Comparison of ENCODE assay signal across 3 fruit fly cellular contexts in the genomic region with DNA sequence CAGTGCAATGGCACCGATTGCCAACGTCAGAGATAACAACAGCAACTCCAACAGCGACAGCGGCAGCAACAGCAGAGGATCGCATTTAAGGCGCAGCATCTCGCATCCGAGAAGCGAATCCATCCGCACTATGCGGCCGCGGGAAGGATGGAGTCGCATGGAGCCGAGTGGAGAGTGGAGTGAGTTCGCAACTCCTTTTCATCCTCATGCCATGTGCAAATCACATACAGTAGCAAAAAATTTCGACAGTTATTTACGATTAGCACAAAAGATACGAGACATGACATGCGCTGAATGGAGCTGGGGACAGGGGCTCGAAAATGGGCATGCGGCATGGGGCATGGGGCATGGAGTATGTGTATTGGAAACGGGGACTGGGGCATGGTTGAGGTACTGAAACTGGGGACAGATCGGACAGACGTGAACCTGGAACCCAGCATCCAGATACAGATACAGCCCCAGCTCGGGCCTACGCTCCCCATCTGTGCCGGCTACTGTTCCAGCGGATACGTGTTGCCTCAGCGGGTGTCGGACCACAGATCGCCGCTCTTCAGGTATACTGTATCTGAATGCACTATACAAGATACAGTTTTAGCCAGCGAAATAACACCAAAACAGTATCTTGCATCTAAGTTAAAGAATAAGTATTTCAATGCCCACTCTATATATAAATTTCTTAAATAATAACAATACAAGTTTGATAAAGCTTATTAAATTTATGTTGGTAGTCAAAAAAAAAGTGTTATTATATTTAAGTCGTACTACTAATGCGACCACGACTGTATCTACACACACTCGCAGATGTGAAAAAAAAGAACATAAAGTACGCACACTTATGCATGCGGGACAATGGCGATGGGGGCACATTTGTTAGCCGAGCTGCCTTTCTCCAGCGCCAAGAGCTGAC.
TF ChIP-seq lines count a peak whose summit lies in the region.

No protein-coding gene starts in this region.

TF ChIP-seq in whole organism, embryonic, 481 proteins besides CTCF, POLR2A, EP300 and RAD21 (continued from another document and continues in another):
- peak; percentile 4; the same call in 1 of the 2 replicates for TF ChIP-seq slbo (GFP tag; IDR thresholded peaks at IDR 0.05; lab: Robert Waterston, UW)
- peak; percentile 22 for TF ChIP-seq CG18476 (GFP tag; optimal IDR thresholded peaks at IDR 0.05; lab: Kevin White, UChicago)
- TF ChIP-seq nau (GFP tag; optimal IDR thresholded peaks at IDR 0.05; lab: Kevin White, UChicago), result peak; percentile 55
- TF ChIP-seq CG16813 (GFP tag; IDR thresholded peaks at IDR 0.05; lab: Robert Waterston, UW; ENCODE audit: partially characterized antibody), result no peak
- peak; percentile 11 for TF ChIP-seq unpg (GFP tag; optimal IDR thresholded peaks at IDR 0.05; lab: Kevin White, UChicago)
- TF ChIP-seq ranshi (GFP tag; IDR thresholded peaks at IDR 0.05; lab: Robert Waterston, UW), result 0 out of 2 replicates have a peak, but pooled peaks have one; percentile 21
- no peak for TF ChIP-seq CG17912 (GFP tag; optimal IDR thresholded peaks at IDR 0.05; lab: Kevin White, UChicago)
- TF ChIP-seq CG6689 (GFP tag; IDR thresholded peaks at IDR 0.05; lab: Robert Waterston, UW), result peak; percentile 47; the same call in 1 of the 2 replicates
- TF ChIP-seq psq (GFP tag; optimal IDR thresholded peaks at IDR 0.05; lab: Kevin White, UChicago), result no peak
- TF ChIP-seq chn (GFP tag; optimal IDR thresholded peaks at IDR 0.05; lab: Kevin White, UChicago), result no peak
- peak; percentile 36; the same call in 1 of the 2 replicates for TF ChIP-seq Xrp1 (GFP tag; IDR thresholded peaks at IDR 0.05; lab: Robert Waterston, UW)
- no peak for TF ChIP-seq pfk (GFP tag; optimal IDR thresholded peaks at IDR 0.05; lab: Kevin White, UChicago)
- TF ChIP-seq HLH3B (GFP tag; IDR thresholded peaks at IDR 0.05; lab: Robert Waterston, UW), result 0 out of 2 replicates have a peak, but pooled peaks have one; percentile 5
- TF ChIP-seq CG9727 (GFP tag; optimal IDR thresholded peaks at IDR 0.05; lab: Kevin White, UChicago), result peak; percentile 23
- TF ChIP-seq phol (tag; optimal IDR thresholded peaks at IDR 0.05; lab: Kevin White, UChicago), result peak; percentile 78
- peak; percentile 60 for TF ChIP-seq CG4424 (GFP tag; optimal IDR thresholded peaks at IDR 0.05; lab: Kevin White, UChicago)
- TF ChIP-seq chm (GFP tag; IDR thresholded peaks at IDR 0.05; lab: Robert Waterston, UW), result 0 out of 2 replicates have a peak, but pooled peaks have one; percentile 27
- peak; percentile 30; the same call in 1 of the 2 replicates for TF ChIP-seq ssp (GFP tag; IDR thresholded peaks at IDR 0.05; lab: Robert Waterston, UW)
- TF ChIP-seq lola (GFP tag; optimal IDR thresholded peaks at IDR 0.05; lab: Kevin White, UChicago), result peak in 1 of 3 experiments; percentile 21
- TF ChIP-seq Taf1 (GFP tag; IDR thresholded peaks at IDR 0.05; lab: Robert Waterston, UW), result no peak
- TF ChIP-seq gsb (GFP tag; IDR thresholded peaks at IDR 0.05; lab: Robert Waterston, UW), result no peak
- peak; percentile 20 for TF ChIP-seq CG12391 (tag; optimal IDR thresholded peaks at IDR 0.05; lab: Kevin White, UChicago)
- peak; percentile 40 for TF ChIP-seq nerfin-1 (tag; optimal IDR thresholded peaks at IDR 0.05; lab: Kevin White, UChicago)
- TF ChIP-seq CG15011 (GFP tag; optimal IDR thresholded peaks at IDR 0.05; lab: Kevin White, UChicago), result peak; percentile 6
- TF ChIP-seq stwl (tag; optimal IDR thresholded peaks at IDR 0.05; lab: Kevin White, UChicago), result peak; percentile 11
- TF ChIP-seq CG6813 (GFP tag; optimal IDR thresholded peaks at IDR 0.05; lab: Kevin White, UChicago), result peak; percentile 55
- no peak for TF ChIP-seq abd-A (tag; optimal IDR thresholded peaks at IDR 0.05; lab: Kevin White, UChicago)
- TF ChIP-seq CG11456 (GFP tag; IDR thresholded peaks at IDR 0.05; lab: Robert Waterston, UW), result 0 out of 3 replicates have a peak, but pooled peaks have one; percentile 39
- TF ChIP-seq croc (GFP tag; conservative IDR thresholded peaks at IDR 0.05; lab: Robert Waterston, UW), result peak; percentile 23; the same call in 1 of the 3 replicates
- TF ChIP-seq Fer1 (GFP tag; optimal IDR thresholded peaks at IDR 0.05; lab: Kevin White, UChicago), result peak; percentile 12
- 0 out of 3 replicates have a peak, but pooled peaks have one; percentile 7 for TF ChIP-seq otp (GFP tag; IDR thresholded peaks at IDR 0.05; lab: Robert Waterston, UW)
- no peak for TF ChIP-seq unc-4 (GFP tag; IDR thresholded peaks at IDR 0.05; lab: Robert Waterston, UW; ENCODE audit: partially characterized antibody)
- no peak for TF ChIP-seq CG34422 (GFP tag; IDR thresholded peaks at IDR 0.05; lab: Robert Waterston, UW)
- TF ChIP-seq Ada2b (GFP tag; IDR thresholded peaks at IDR 0.05; lab: Robert Waterston, UW), result 0 out of 2 replicates have a peak, but pooled peaks have one; percentile 13
- TF ChIP-seq pb (GFP tag; optimal IDR thresholded peaks at IDR 0.05; lab: Kevin White, UChicago), result peak; percentile 58
- 0 out of 3 replicates have a peak, but pooled peaks have one; percentile 30 for TF ChIP-seq so (GFP tag; IDR thresholded peaks at IDR 0.05; lab: Robert Waterston, UW)

TF ChIP-seq in whole organism, prepupa, 60 proteins besides CTCF, POLR2A, EP300 and RAD21 (continued from another document):
- TF ChIP-seq net (GFP tag; optimal IDR thresholded peaks at IDR 0.05; lab: Kevin White, UChicago) (peak; percentile 71), CG1621 (tag; optimal IDR thresholded peaks at IDR 0.05; lab: Kevin White, UChicago) (peak; percentile 64), CG34406 (GFP tag; optimal IDR thresholded peaks at IDR 0.05; lab: Kevin White, UChicago) (peak; percentile 70), ss (GFP tag; optimal IDR thresholded peaks at IDR 0.05; lab: Kevin White, UChicago) (peak; percentile 77 to 85), salr (GFP tag; optimal IDR thresholded peaks at IDR 0.05; lab: Kevin White, UChicago) (peak; percentile 43 to 78), CG3919 (GFP tag; optimal IDR thresholded peaks at IDR 0.05; lab: Kevin White, UChicago) (peak; percentile 90), Lpt (GFP tag; optimal IDR thresholded peaks at IDR 0.05; lab: Kevin White, UChicago) (peak; percentile 70), Ets96B (tag; optimal IDR thresholded peaks at IDR 0.05; lab: Kevin White, UChicago) (peak; percentile 91), Sox15 (GFP tag; optimal IDR thresholded peaks at IDR 0.05; lab: Kevin White, UChicago) (peak; percentile 35), Eip93F (GFP tag; optimal IDR thresholded peaks at IDR 0.05; lab: Kevin White, UChicago) (peak; percentile 37), Hr39 (GFP tag; optimal IDR thresholded peaks at IDR 0.05; lab: Kevin White, UChicago) (peak; percentile 16), topi (GFP tag; optimal IDR thresholded peaks at IDR 0.05; lab: Kevin White, UChicago) (peak; percentile 72), dac (GFP tag; optimal IDR thresholded peaks at IDR 0.05; lab: Kevin White, UChicago) (peak; percentile 15), Sox102F (GFP tag; optimal IDR thresholded peaks at IDR 0.05; lab: Kevin White, UChicago) (peak; percentile 47), Hr4 (GFP tag; optimal IDR thresholded peaks at IDR 0.05; lab: Kevin White, UChicago) (peak; percentile 63), CG11762 (GFP tag; optimal IDR thresholded peaks at IDR 0.05; lab: Kevin White, UChicago; ENCODE audit: insufficient read depth) (peak; percentile 73), CG3032 (tag; optimal IDR thresholded peaks at IDR 0.05; lab: Kevin White, UChicago) (peak; percentile 91), CG6163 (GFP tag; IDR thresholded peaks at IDR 0.05; lab: Robert Waterston, UW) (peak; percentile 89), vri (GFP tag; optimal IDR thresholded peaks at IDR 0.05; lab: Kevin White, UChicago) (peak; percentile 38), Eip78C (GFP tag; lab: Kevin White, UChicago) (peak; percentile 94), Gug (GFP tag; IDR thresholded peaks at IDR 0.05; lab: Robert Waterston, UW) (peak; percentile 55), lz (GFP tag; optimal IDR thresholded peaks at IDR 0.05; lab: Kevin White, UChicago) (peak; percentile 57), CG6792 (GFP tag; optimal IDR thresholded peaks at IDR 0.05; lab: Kevin White, UChicago) (peak; percentile 78), esn (GFP tag; optimal IDR thresholded peaks at IDR 0.05; lab: Kevin White, UChicago) (peak; percentile 80), dsx (GFP tag; optimal IDR thresholded peaks at IDR 0.05; lab: Kevin White, UChicago; ENCODE audit: poor library complexity, severe bottlenecking) (peak; percentile 74), CG8119 (GFP tag; IDR thresholded peaks at IDR 0.05; lab: Robert Waterston, UW) (peak; percentile 84), cyc (GFP tag; optimal IDR thresholded peaks at IDR 0.05; lab: Kevin White, UChicago) (peak; percentile 67), Ets21C (GFP tag; optimal IDR thresholded peaks at IDR 0.05; lab: Kevin White, UChicago) (peak; percentile 29), CG16779 (tag; optimal IDR thresholded peaks at IDR 0.05; lab: Kevin White, UChicago) (peak; percentile 55), pdm3 (GFP tag; optimal IDR thresholded peaks at IDR 0.05; lab: Kevin White, UChicago) (peak; percentile 76), Hr38 (GFP tag; optimal IDR thresholded peaks at IDR 0.05; lab: Kevin White, UChicago) (no peak), CG8319 (GFP tag; optimal IDR thresholded peaks at IDR 0.05; lab: Kevin White, UChicago) (peak; percentile 61), OdsH (GFP tag; optimal IDR thresholded peaks at IDR 0.05; lab: Kevin White, UChicago) (peak; percentile 70), fkh (GFP tag; optimal IDR thresholded peaks at IDR 0.05; lab: Kevin White, UChicago) (no peak), Eip75B (GFP tag; optimal IDR thresholded peaks at IDR 0.05; lab: Kevin White, UChicago) (peak; percentile 65), CG4318 (GFP tag; optimal IDR thresholded peaks at IDR 0.05; lab: Kevin White, UChicago) (peak; percentile 35), CG9139 (GFP tag; optimal IDR thresholded peaks at IDR 0.05; lab: Kevin White, UChicago) (peak; percentile 28), CG15336 (GFP tag; IDR thresholded peaks at IDR 0.05; lab: Robert Waterston, UW) (peak; percentile 81), fd59A (GFP tag; optimal IDR thresholded peaks at IDR 0.05; lab: Kevin White, UChicago) (peak; percentile 81), Sox14 (GFP tag; optimal IDR thresholded peaks at IDR 0.05; lab: Kevin White, UChicago) (peak; percentile 66)

TF ChIP-seq in whole organism, wandering third instar larva, 38 proteins besides CTCF, POLR2A, EP300 and RAD21 (continued from another document):
- TF ChIP-seq CrebA (GFP tag; optimal IDR thresholded peaks at IDR 0.05; lab: Kevin White, UChicago; ENCODE audit: borderline replicate concordance) (peak; percentile 66), fru (GFP tag; optimal IDR thresholded peaks at IDR 0.05; lab: Kevin White, UChicago) (peak; percentile 73), dmrt93B (GFP tag; optimal IDR thresholded peaks at IDR 0.05; lab: Kevin White, UChicago) (peak; percentile 50), sage (GFP tag; optimal IDR thresholded peaks at IDR 0.05; lab: Kevin White, UChicago) (peak; percentile 63), sv (GFP tag; optimal IDR thresholded peaks at IDR 0.05; lab: Kevin White, UChicago) (no peak), ey (GFP tag; optimal IDR thresholded peaks at IDR 0.05; lab: Kevin White, UChicago) (peak; percentile 23)
